Fruit fly (Drosophila melanogaster): ENCODE data around the gene tara.

dm6 chr3R:16187737-16188136 lies 37.7 kb upstream of the tara start:
- TF ChIP-seq Sin3A (optimal IDR thresholded peaks at IDR 0.05), result no peak
- no peak for TF ChIP-seq insv (optimal IDR thresholded peaks at IDR 0.05)
- no peak for TF ChIP-seq psq (optimal IDR thresholded peaks at IDR 0.05)
- TF ChIP-seq h (optimal IDR thresholded peaks at IDR 0.05), result no peak
- TF ChIP-seq ttk (optimal IDR thresholded peaks at IDR 0.05), result no peak

Data from Kc167 (cell line).